Worm (Caenorhabditis elegans): ENCODE data around the gene clec-144.
A peak's percentile ranks its signal among the peaks of the same experiment; 100 is the strongest.

The clec-144 gene

DNA sequence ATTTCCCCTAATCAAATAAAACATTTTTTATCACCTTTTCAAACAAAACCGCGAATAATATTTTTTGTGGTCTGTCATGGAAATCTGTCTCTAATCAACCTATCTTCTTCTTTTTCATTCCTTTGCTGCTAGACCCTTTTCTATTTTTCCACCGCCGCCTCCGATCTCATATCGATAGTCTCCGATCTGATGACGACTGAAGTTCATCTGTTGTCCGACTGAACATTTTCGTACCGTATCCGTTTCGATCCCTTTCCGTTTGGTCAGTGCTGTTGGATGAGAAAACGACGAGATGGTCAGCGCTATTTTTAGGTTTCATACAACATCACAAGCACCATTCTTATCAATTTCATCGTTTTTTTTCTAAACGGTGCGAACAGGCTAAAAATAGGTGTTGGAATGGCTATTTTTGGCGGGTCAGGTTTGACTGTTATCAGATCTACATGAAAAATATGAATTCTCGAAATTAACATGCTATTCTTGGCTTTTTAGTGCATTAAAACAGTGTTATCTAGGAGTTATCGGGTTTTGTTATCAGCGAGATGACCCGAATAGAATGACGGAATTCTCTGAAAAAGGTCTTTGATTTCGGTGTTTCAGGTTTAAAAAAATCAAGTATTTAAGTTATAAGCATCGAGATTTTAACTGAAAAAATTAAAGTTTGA, 4.3 kb upstream of the clec-144 start (continued):
- TF ChIP-seq isw-1 (GFP tag; IDR thresholded peaks at IDR 0.05), result no peak
- no peak for TF ChIP-seq ztf-11 (tag; optimal IDR thresholded peaks at IDR 0.05)
- no peak for TF ChIP-seq C34B4.2 (tag; optimal IDR thresholded peaks at IDR 0.05)
- no peak for TF ChIP-seq lin-13 (GFP tag; optimal IDR thresholded peaks at IDR 0.05)
- no peak for TF ChIP-seq egl-27 (tag; optimal IDR thresholded peaks at IDR 0.05)
- TF ChIP-seq aha-1 (tag; optimal IDR thresholded peaks at IDR 0.05), result no peak
- TF ChIP-seq ces-1 (GFP tag; optimal IDR thresholded peaks at IDR 0.05), result no peak
- TF ChIP-seq nhr-71 (tag; optimal IDR thresholded peaks at IDR 0.05), result peak; percentile 73
- peak; percentile 26; the same call in 1 of the 2 replicates for TF ChIP-seq grh-1 (GFP tag; IDR thresholded peaks at IDR 0.05)
- no peak for TF ChIP-seq nhr-84 (tag; optimal IDR thresholded peaks at IDR 0.05)
- TF ChIP-seq pax-3 (tag; optimal IDR thresholded peaks at IDR 0.05), result no peak
- no peak for TF ChIP-seq fkh-4 (tag; optimal IDR thresholded peaks at IDR 0.05; ENCODE audit: borderline replicate concordance)
- TF ChIP-seq nhr-237 (tag; optimal IDR thresholded peaks at IDR 0.05), result no peak
- no peak for TF ChIP-seq hlh-17 (GFP tag; optimal IDR thresholded peaks at IDR 0.05; ENCODE audit: borderline replicate concordance)
- no peak for TF ChIP-seq C16A3.4 (tag; optimal IDR thresholded peaks at IDR 0.05)
- no peak for TF ChIP-seq nhr-12 (tag; optimal IDR thresholded peaks at IDR 0.05)
- TF ChIP-seq efl-1 (optimal IDR thresholded peaks at IDR 0.05), result no peak
- TF ChIP-seq efl-1 (GFP tag; optimal IDR thresholded peaks at IDR 0.05 in 1 of 2), result peak in 1 of 2 experiments; percentile 76
- no peak for TF ChIP-seq tlp-1 (tag; optimal IDR thresholded peaks at IDR 0.05)
- no peak for TF ChIP-seq unc-130 (tag; optimal IDR thresholded peaks at IDR 0.05)
- no peak for TF ChIP-seq vab-15 (tag; optimal IDR thresholded peaks at IDR 0.05)
- TF ChIP-seq efl-3 (GFP tag; optimal IDR thresholded peaks at IDR 0.05), result no peak
- TF ChIP-seq fkh-10 (GFP tag; optimal IDR thresholded peaks at IDR 0.05), result no peak
- no peak for TF ChIP-seq hlh-4 (tag; optimal IDR thresholded peaks at IDR 0.05)
- TF ChIP-seq unc-62 (GFP tag; optimal IDR thresholded peaks at IDR 0.05), result no peak
- no peak for TF ChIP-seq snpc-4 (tag; optimal IDR thresholded peaks at IDR 0.05)
- no peak for TF ChIP-seq jun-1 (tag; optimal IDR thresholded peaks at IDR 0.05)
- TF ChIP-seq ceh-8 (GFP tag; optimal IDR thresholded peaks at IDR 0.05), result no peak
- TF ChIP-seq nhr-90 (tag; optimal IDR thresholded peaks at IDR 0.05; ENCODE audit: poor library complexity), result peak; percentile 40
- no peak for TF ChIP-seq F16B12.6 (tag; optimal IDR thresholded peaks at IDR 0.05)
- TF ChIP-seq dpl-1 (GFP tag; optimal IDR thresholded peaks at IDR 0.05), result no peak
- no peak for TF ChIP-seq fkh-8 (tag; optimal IDR thresholded peaks at IDR 0.05)
- peak; percentile 75 for TF ChIP-seq nhr-20 (tag; optimal IDR thresholded peaks at IDR 0.05)
- TF ChIP-seq fos-1 (tag; optimal IDR thresholded peaks at IDR 0.05), result no peak
- TF ChIP-seq lin-15B (tag; optimal IDR thresholded peaks at IDR 0.05), result no peak
- TF ChIP-seq ceh-82 (tag; optimal IDR thresholded peaks at IDR 0.05), result no peak

DNA sequence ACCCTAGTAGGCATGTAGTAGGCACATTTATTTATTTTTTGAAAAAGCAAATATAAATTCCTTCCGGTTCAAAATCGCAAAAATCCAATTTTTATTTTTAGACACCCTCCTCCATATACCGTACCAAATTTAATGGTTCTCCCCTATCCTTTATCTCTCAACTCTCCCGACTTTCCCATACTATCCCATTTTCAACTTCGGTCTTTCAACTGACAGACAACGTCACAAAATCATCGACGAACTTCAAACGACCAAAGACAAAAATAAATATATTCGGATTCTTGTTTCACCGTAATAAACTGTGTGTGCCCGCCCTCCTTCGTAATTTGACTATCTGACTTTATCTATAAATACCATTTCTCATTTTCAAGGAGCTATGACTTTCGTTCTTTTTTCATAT, 2.8 kb upstream of the clec-144 start, which contains the start of gene T27D12.6:
Gene T27D12.6, plus strand, starts transcription at position 301 of the 400 bp plus-strand sequence.
- TF ChIP-seq vab-15 (tag; optimal IDR thresholded peaks at IDR 0.05) (no peak), nhr-85 (tag) (peak; percentile 78), unc-30 (tag; optimal IDR thresholded peaks at IDR 0.05) (no peak), fkh-4 (tag; optimal IDR thresholded peaks at IDR 0.05; ENCODE audit: borderline replicate concordance) (no peak)

ce11 chrII:11830601-11831000, 1.8 kb downstream of the clec-144 start:
- TF ChIP-seq swsn-7 (tag; optimal IDR thresholded peaks at IDR 0.05) (no peak), jun-1 (tag; optimal IDR thresholded peaks at IDR 0.05) (no peak), rnt-1 (tag; optimal IDR thresholded peaks at IDR 0.05) (peak; percentile 33), C16A3.4 (tag; optimal IDR thresholded peaks at IDR 0.05) (no peak), fos-1 (tag; optimal IDR thresholded peaks at IDR 0.05) (no peak), nhr-19 (GFP tag; conservative IDR thresholded peaks at IDR 0.05) (no peak), hlh-17 (GFP tag; optimal IDR thresholded peaks at IDR 0.05; ENCODE audit: borderline replicate concordance) (no peak), tlp-1 (tag; optimal IDR thresholded peaks at IDR 0.05) (no peak), elt-3 (tag; optimal IDR thresholded peaks at IDR 0.05) (peak in 1 of 6 experiments; percentile 12), fkh-4 (tag; optimal IDR thresholded peaks at IDR 0.05; ENCODE audit: borderline replicate concordance) (no peak), mep-1 (tag; optimal IDR thresholded peaks at IDR 0.05) (peak; percentile 34), ceh-88 (GFP tag; IDR thresholded peaks at IDR 0.05) (no peak), nhr-20 (tag; optimal IDR thresholded peaks at IDR 0.05) (no peak), elt-2 (tag; optimal IDR thresholded peaks at IDR 0.05) (no peak), nhr-84 (tag; optimal IDR thresholded peaks at IDR 0.05) (no peak), lin-15B (tag; optimal IDR thresholded peaks at IDR 0.05) (peak; percentile 4), isw-1 (GFP tag; IDR thresholded peaks at IDR 0.05) (no peak), mab-9 (GFP tag; IDR thresholded peaks at IDR 0.05) (no peak), alr-1 (tag; optimal IDR thresholded peaks at IDR 0.05; ENCODE audit: borderline replicate concordance) (no peak), ztf-11 (tag; optimal IDR thresholded peaks at IDR 0.05) (no peak), Y116A8C.19 (tag; optimal IDR thresholded peaks at IDR 0.05; ENCODE audit: borderline replicate concordance) (no peak)
